Worm (Caenorhabditis elegans) whole organism, L4 larva: Measurements from ENCODE around the gene rfp-1.

Experiments
- dmd-6 ChIP-seq: fragments of 200-800 bp; sonication (Bioruptor generic); IDR thresholded peaks from 2 replicates; pipeline ENCODE4 v1.3.6; 2022; ENCODE audit warnings: missing genetic modification reagents, missing genetic modification characterization, missing compliant biosample characterization
- jun-1 ChIP-seq: fragments of 150-350 bp; optimal IDR thresholded peaks from 2 replicates; lab custom pipeline; 2014; ENCODE audit warnings: missing biosample characterization, missing genetic modification reagents, missing genetic modification characterization
- lin-13 ChIP-seq: fragments of 150-350 bp; optimal IDR thresholded peaks from 2 replicates; lab custom pipeline; 2014; ENCODE audit warnings: missing biosample characterization, missing genetic modification reagents, missing genetic modification characterization
- mdt-29 ChIP-seq: fragments of 200-800 bp; sonication (Bioruptor generic); IDR thresholded peaks from 2 replicates; pipeline ENCODE4 v1.3.6; 2022; ENCODE audit warnings: missing genetic modification reagents, missing genetic modification characterization, missing compliant biosample characterization
- nhr-10 ChIP-seq: fragments of 150-350 bp; optimal IDR thresholded peaks from 2 replicates; lab custom pipeline; 2014; ENCODE audit warnings: missing biosample characterization, missing genetic modification characterization
- nhr-11 ChIP-seq: fragments of 150-350 bp; optimal IDR thresholded peaks from 2 replicates; lab custom pipeline; 2014; ENCODE audit warnings: missing biosample characterization, missing genetic modification characterization
- nhr-76 ChIP-seq: fragments of 150-350 bp; optimal IDR thresholded peaks from 2 replicates; lab custom pipeline; 2014; ENCODE audit warnings: missing biosample characterization, missing genetic modification characterization
- nhr-77 ChIP-seq: fragments of 150-350 bp; optimal IDR thresholded peaks from 2 replicates; lab custom pipeline; 2014; ENCODE audit warnings: missing biosample characterization, missing genetic modification characterization
- php-3 ChIP-seq: fragments of 200-800 bp; sonication (Bioruptor generic); IDR thresholded peaks from 2 replicates; pipeline ENCODE4 v1.3.6; 2022; ENCODE audit warnings: missing genetic modification reagents, missing genetic modification characterization, missing compliant biosample characterization
- pqm-1 ChIP-seq: sonication (generic microtip); optimal IDR thresholded peaks from 2 replicates; lab custom pipeline; 2017; ENCODE audit warnings: missing biosample characterization, missing genetic modification characterization

DNA sequence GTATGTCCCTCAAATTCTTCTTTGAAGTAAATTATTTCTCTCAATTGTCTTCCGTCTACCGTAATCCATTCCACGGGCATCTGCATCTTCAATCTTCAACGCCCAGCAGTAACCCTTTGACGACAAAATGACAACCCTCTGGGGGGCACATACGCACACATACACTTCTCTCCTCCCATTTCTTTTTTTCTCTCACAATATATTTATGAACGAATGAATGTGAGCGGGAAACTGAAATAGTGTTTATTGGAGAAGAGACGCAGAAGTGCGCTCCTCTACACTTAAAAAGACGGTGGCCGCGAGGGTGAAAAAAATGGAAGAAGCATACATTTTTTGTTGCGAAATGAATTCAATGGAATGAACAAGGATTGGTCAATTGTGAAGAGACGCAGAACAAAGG, 53.6 kb downstream of the rfp-1 start:
- 0 out of 2 replicates have a peak, but pooled peaks have one; percentile 22 for TF ChIP-seq php-3 (GFP tag; lab: Robert Waterston, UW)
- TF ChIP-seq dmd-6 (GFP tag; lab: Robert Waterston, UW): peak; percentile 52; the same call in 1 of the 2 replicates
- TF ChIP-seq jun-1 (tag; lab: Kevin White, UChicago): no peak
- no peak for TF ChIP-seq nhr-76
- TF ChIP-seq nhr-77: peak; percentile 43
- peak; percentile 35 for TF ChIP-seq lin-13
- TF ChIP-seq nhr-10 (tag; lab: Kevin White, UChicago): no peak
- peak; percentile 61 for TF ChIP-seq pqm-1 (tag; lab: Kevin White, UChicago)
- TF ChIP-seq mdt-29 (GFP tag; lab: Robert Waterston, UW): no peak
- no peak for TF ChIP-seq nhr-11 (tag; lab: Kevin White, UChicago)
